In genomic region chrX:11452846-11453391, dm6 we compare ENCODE assay signal across 1 fruit fly cellular context.
TF ChIP-seq lines count a peak whose summit lies in the region.

No protein-coding gene starts in this region.

TF ChIP-seq in whole organism, embryonic, 481 proteins besides CTCF, POLR2A, EP300 and RAD21 (continued from another document and continues in another):
- TF ChIP-seq CG8089 (GFP tag; optimal IDR thresholded peaks at IDR 0.05; lab: Kevin White, UChicago), result peak; percentile 50
- peak; percentile 88 for TF ChIP-seq lab (GFP tag; optimal IDR thresholded peaks at IDR 0.05; lab: Kevin White, UChicago)
- peak; percentile 84 for TF ChIP-seq CG14014 (GFP tag; IDR thresholded peaks at IDR 0.05; lab: Robert Waterston, UW)
- TF ChIP-seq slbo (GFP tag; IDR thresholded peaks at IDR 0.05; lab: Robert Waterston, UW), result peak; percentile 81
- TF ChIP-seq CG9437 (GFP tag; optimal IDR thresholded peaks at IDR 0.05; lab: Kevin White, UChicago), result peak; percentile 33
- TF ChIP-seq MTF-1 (GFP tag; optimal IDR thresholded peaks at IDR 0.05; lab: Kevin White, UChicago; ENCODE audit: borderline replicate concordance), result no peak
- TF ChIP-seq CG15269 (tag; optimal IDR thresholded peaks at IDR 0.05; lab: Kevin White, UChicago), result peak; percentile 72
- peak; percentile 60; the same call in 1 of the 2 replicates for TF ChIP-seq CG31441 (GFP tag; IDR thresholded peaks at IDR 0.05; lab: Robert Waterston, UW)
- peak; percentile 63 for TF ChIP-seq zen (tag; optimal IDR thresholded peaks at IDR 0.05; lab: Kevin White, UChicago)
- 0 out of 2 replicates have a peak, but pooled peaks have one; percentile 25 for TF ChIP-seq gt (GFP tag; IDR thresholded peaks at IDR 0.05; lab: Robert Waterston, UW)
- peak; percentile 88 for TF ChIP-seq Ptx1 (GFP tag; IDR thresholded peaks at IDR 0.05; lab: Robert Waterston, UW)
- peak; percentile 66 for TF ChIP-seq kay (GFP tag; optimal IDR thresholded peaks at IDR 0.05; lab: Kevin White, UChicago)
- no peak for TF ChIP-seq cato (GFP tag; optimal IDR thresholded peaks at IDR 0.05; lab: Kevin White, UChicago; ENCODE audit: borderline replicate concordance)
- no peak for TF ChIP-seq crol (GFP tag; IDR thresholded peaks at IDR 0.05; lab: Robert Waterston, UW)
- TF ChIP-seq CG14050 (GFP tag; IDR thresholded peaks at IDR 0.05; lab: Robert Waterston, UW), result peak; percentile 82
- TF ChIP-seq CG31388 (GFP tag; optimal IDR thresholded peaks at IDR 0.05; lab: Kevin White, UChicago), result no peak
- TF ChIP-seq dysf (GFP tag; IDR thresholded peaks at IDR 0.05; lab: Robert Waterston, UW), result peak; percentile 85
- TF ChIP-seq Hsf (GFP tag; optimal IDR thresholded peaks at IDR 0.05; lab: Kevin White, UChicago), result peak; percentile 77
- peak; percentile 76 for TF ChIP-seq CG9727 (GFP tag; optimal IDR thresholded peaks at IDR 0.05; lab: Kevin White, UChicago)
- TF ChIP-seq sr (GFP tag; IDR thresholded peaks at IDR 0.05; lab: Robert Waterston, UW), result peak; percentile 75
- TF ChIP-seq slou (GFP tag; optimal IDR thresholded peaks at IDR 0.05; lab: Kevin White, UChicago), result peak; percentile 53
- TF ChIP-seq sens (GFP tag; lab: Kevin White, UChicago), result peak; percentile 97
- TF ChIP-seq CG11723 (GFP tag; optimal IDR thresholded peaks at IDR 0.05; lab: Kevin White, UChicago), result peak; percentile 63
- TF ChIP-seq CG18764 (GFP tag; optimal IDR thresholded peaks at IDR 0.05; lab: Kevin White, UChicago), result peak; percentile 43
- no peak for TF ChIP-seq tup (GFP tag; optimal IDR thresholded peaks at IDR 0.05; lab: Kevin White, UChicago)
- peak; percentile 69 for TF ChIP-seq CG13424 (tag; optimal IDR thresholded peaks at IDR 0.05; lab: Kevin White, UChicago)
- peak; percentile 74; the same call in 2 of the 3 replicates for TF ChIP-seq C15 (GFP tag; IDR thresholded peaks at IDR 0.05; lab: Robert Waterston, UW)
- no peak for TF ChIP-seq gcm2 (GFP tag; optimal IDR thresholded peaks at IDR 0.05; lab: Kevin White, UChicago)
- peak; percentile 74 for TF ChIP-seq CG16863 (GFP tag; optimal IDR thresholded peaks at IDR 0.05; lab: Kevin White, UChicago)
- peak; percentile 65 for TF ChIP-seq CG10959 (GFP tag; IDR thresholded peaks at IDR 0.05; lab: Robert Waterston, UW)
- peak; percentile 36; the same call in 1 of the 2 replicates for TF ChIP-seq gsb (GFP tag; IDR thresholded peaks at IDR 0.05; lab: Robert Waterston, UW)
- TF ChIP-seq CG4360 (GFP tag; IDR thresholded peaks at IDR 0.05; lab: Robert Waterston, UW), result peak; percentile 89
- peak; percentile 88 for TF ChIP-seq CG34422 (GFP tag; IDR thresholded peaks at IDR 0.05; lab: Robert Waterston, UW)
- peak; percentile 83 for TF ChIP-seq CG11456 (GFP tag; IDR thresholded peaks at IDR 0.05; lab: Robert Waterston, UW)
- peak; percentile 32 for TF ChIP-seq sd (tag; optimal IDR thresholded peaks at IDR 0.05; lab: Kevin White, UChicago)
- TF ChIP-seq Neu2 (GFP tag; optimal IDR thresholded peaks at IDR 0.05; lab: Kevin White, UChicago; ENCODE audit: borderline replicate concordance), result no peak
- TF ChIP-seq Fer3 (tag; optimal IDR thresholded peaks at IDR 0.05; lab: Kevin White, UChicago), result peak; percentile 63
- TF ChIP-seq Dref (GFP tag; IDR thresholded peaks at IDR 0.05; lab: Robert Waterston, UW), result no peak
- TF ChIP-seq so (GFP tag; IDR thresholded peaks at IDR 0.05; lab: Robert Waterston, UW), result peak; percentile 87
- peak; percentile 60 for TF ChIP-seq D19A (tag; optimal IDR thresholded peaks at IDR 0.05; lab: Kevin White, UChicago)
- no peak for TF ChIP-seq sqz (GFP tag; optimal IDR thresholded peaks at IDR 0.05; lab: Kevin White, UChicago)
- TF ChIP-seq CG32767 (GFP tag; IDR thresholded peaks at IDR 0.05; lab: Robert Waterston, UW), result peak; percentile 79; the same call in 1 of the 2 replicates
- TF ChIP-seq MESR4 (GFP tag; optimal IDR thresholded peaks at IDR 0.05; lab: Kevin White, UChicago), result peak; percentile 15
- TF ChIP-seq dati (GFP tag; IDR thresholded peaks at IDR 0.05; lab: Robert Waterston, UW), result peak; percentile 64; the same call in 1 of the 2 replicates
- TF ChIP-seq CG18619 (GFP tag; optimal IDR thresholded peaks at IDR 0.05; lab: Kevin White, UChicago), result peak; percentile 58
- peak; percentile 67 for TF ChIP-seq fd96Cb (tag; optimal IDR thresholded peaks at IDR 0.05; lab: Kevin White, UChicago)
- peak; percentile 57 for TF ChIP-seq ssp (GFP tag; IDR thresholded peaks at IDR 0.05; lab: Robert Waterston, UW)
- peak; percentile 49 for TF ChIP-seq corto (GFP tag; optimal IDR thresholded peaks at IDR 0.05; lab: Kevin White, UChicago)
- no peak for TF ChIP-seq CG1647 (GFP tag; optimal IDR thresholded peaks at IDR 0.05; lab: Kevin White, UChicago)
- TF ChIP-seq CG13123 (GFP tag; optimal IDR thresholded peaks at IDR 0.05; lab: Kevin White, UChicago), result peak; percentile 7
- TF ChIP-seq Fer1 (GFP tag; optimal IDR thresholded peaks at IDR 0.05; lab: Kevin White, UChicago), result peak; percentile 84
- peak; percentile 37 for TF ChIP-seq Dek (tag; optimal IDR thresholded peaks at IDR 0.05; lab: Kevin White, UChicago)
- TF ChIP-seq pros (GFP tag; optimal IDR thresholded peaks at IDR 0.05; lab: Kevin White, UChicago), result no peak
- TF ChIP-seq Lim3 (GFP tag; IDR thresholded peaks at IDR 0.05; lab: Robert Waterston, UW), result peak; percentile 57; the same call in 1 of the 2 replicates
- TF ChIP-seq CG2712 (tag; optimal IDR thresholded peaks at IDR 0.05; lab: Kevin White, UChicago), result peak; percentile 78
- 0 out of 3 replicates have a peak, but pooled peaks have one; percentile 37 for TF ChIP-seq hb (GFP tag; IDR thresholded peaks at IDR 0.05; lab: Robert Waterston, UW; ENCODE audit: partially characterized antibody)
- peak; percentile 30 for TF ChIP-seq CG12236 (GFP tag; optimal IDR thresholded peaks at IDR 0.05; lab: Kevin White, UChicago)
- TF ChIP-seq CG15011 (GFP tag; optimal IDR thresholded peaks at IDR 0.05; lab: Kevin White, UChicago), result peak; percentile 13
- peak; percentile 57 for TF ChIP-seq Ets97D (GFP tag; optimal IDR thresholded peaks at IDR 0.05; lab: Kevin White, UChicago)
- TF ChIP-seq wor (GFP tag; IDR thresholded peaks at IDR 0.05; lab: Robert Waterston, UW), result peak; percentile 76
- peak; percentile 78 for TF ChIP-seq org-1 (GFP tag; optimal IDR thresholded peaks at IDR 0.05; lab: Kevin White, UChicago)
- peak; percentile 85 for TF ChIP-seq CG7839 (tag; optimal IDR thresholded peaks at IDR 0.05; lab: Kevin White, UChicago)
- 0 out of 2 replicates have a peak, but pooled peaks have one; percentile 10 for TF ChIP-seq toy (GFP tag; IDR thresholded peaks at IDR 0.05; lab: Robert Waterston, UW)
- peak; percentile 39; the same call in 1 of the 2 replicates for TF ChIP-seq klu (GFP tag; IDR thresholded peaks at IDR 0.05; lab: Robert Waterston, UW)
- TF ChIP-seq ind (GFP tag; optimal IDR thresholded peaks at IDR 0.05; lab: Kevin White, UChicago), result peak; percentile 71
- TF ChIP-seq lbe (GFP tag; optimal IDR thresholded peaks at IDR 0.05; lab: Kevin White, UChicago), result no peak
- peak; percentile 70 for TF ChIP-seq sim (GFP tag; IDR thresholded peaks at IDR 0.05; lab: Robert Waterston, UW)
- peak; percentile 45 to 78 for TF ChIP-seq Hr51 (GFP tag; optimal IDR thresholded peaks at IDR 0.05; lab: Kevin White, UChicago)
- TF ChIP-seq sob (GFP tag; IDR thresholded peaks at IDR 0.05; lab: Robert Waterston, UW), result peak; percentile 78
- TF ChIP-seq CG16779 (GFP tag; IDR thresholded peaks at IDR 0.05; lab: Robert Waterston, UW), result peak; percentile 43; the same call in 1 of the 2 replicates
- peak; percentile 44 for TF ChIP-seq dmrt11E (tag; optimal IDR thresholded peaks at IDR 0.05; lab: Kevin White, UChicago)
- TF ChIP-seq Dp (GFP tag; optimal IDR thresholded peaks at IDR 0.05; lab: Kevin White, UChicago), result no peak
- peak; percentile 75 for TF ChIP-seq CG8924 (tag; optimal IDR thresholded peaks at IDR 0.05; lab: Kevin White, UChicago)
- TF ChIP-seq B-H1 (GFP tag; IDR thresholded peaks at IDR 0.05; lab: Robert Waterston, UW), result peak; percentile 82
- TF ChIP-seq sima (GFP tag; optimal IDR thresholded peaks at IDR 0.05; lab: Kevin White, UChicago), result peak; percentile 43
- no peak for TF ChIP-seq yki (optimal IDR thresholded peaks at IDR 0.05; lab: Kevin White, UChicago)
- TF ChIP-seq eyg (GFP tag; optimal IDR thresholded peaks at IDR 0.05; lab: Kevin White, UChicago), result peak; percentile 65
- TF ChIP-seq CG6813 (GFP tag; optimal IDR thresholded peaks at IDR 0.05; lab: Kevin White, UChicago), result peak; percentile 73
- TF ChIP-seq CG7963 (GFP tag; IDR thresholded peaks at IDR 0.05; lab: Robert Waterston, UW; ENCODE audit: partially characterized antibody), result no peak
- no peak for TF ChIP-seq B-H2 (GFP tag; optimal IDR thresholded peaks at IDR 0.05; lab: Kevin White, UChicago)
- TF ChIP-seq p53 (GFP tag; optimal IDR thresholded peaks at IDR 0.05; lab: Kevin White, UChicago), result no peak
- TF ChIP-seq Adf1 (GFP tag; IDR thresholded peaks at IDR 0.05; lab: Robert Waterston, UW), result peak; percentile 52
- no peak for TF ChIP-seq nerfin-2 (GFP tag; IDR thresholded peaks at IDR 0.05; lab: Robert Waterston, UW; ENCODE audit: partially characterized antibody)
- TF ChIP-seq nau (GFP tag; optimal IDR thresholded peaks at IDR 0.05; lab: Kevin White, UChicago), result peak; percentile 55
- peak; percentile 58 for TF ChIP-seq CG1832 (GFP tag; optimal IDR thresholded peaks at IDR 0.05; lab: Kevin White, UChicago)
- peak; percentile 60 for TF ChIP-seq Oli (tag; optimal IDR thresholded peaks at IDR 0.05; lab: Kevin White, UChicago)
- TF ChIP-seq CG1529 (GFP tag; optimal IDR thresholded peaks at IDR 0.05; lab: Kevin White, UChicago), result peak; percentile 35
- TF ChIP-seq knrl (GFP tag; IDR thresholded peaks at IDR 0.05; lab: Robert Waterston, UW; ENCODE audit: partially characterized antibody), result peak; percentile 31; the same call in 1 of the 3 replicates
- TF ChIP-seq CG13624 (GFP tag; optimal IDR thresholded peaks at IDR 0.05; lab: Kevin White, UChicago), result peak; percentile 72
- no peak for TF ChIP-seq zf30C (GFP tag; optimal IDR thresholded peaks at IDR 0.05; lab: Kevin White, UChicago)
- peak in 1 of 2 experiments; percentile 39 for TF ChIP-seq Eip74EF (GFP tag; optimal IDR thresholded peaks at IDR 0.05; lab: Kevin White, UChicago)
- TF ChIP-seq caup (GFP tag; optimal IDR thresholded peaks at IDR 0.05; lab: Kevin White, UChicago; ENCODE audit: severe bottlenecking), result peak; percentile 77
- peak; percentile 89 for TF ChIP-seq zfh1 (GFP tag; IDR thresholded peaks at IDR 0.05; lab: Robert Waterston, UW)
- TF ChIP-seq CG2875 (GFP tag; optimal IDR thresholded peaks at IDR 0.05; lab: Kevin White, UChicago), result peak; percentile 62
- peak; percentile 70 for TF ChIP-seq Blimp-1 (GFP tag; optimal IDR thresholded peaks at IDR 0.05; lab: Kevin White, UChicago)
- TF ChIP-seq CG2678 (tag; optimal IDR thresholded peaks at IDR 0.05; lab: Kevin White, UChicago), result peak; percentile 83
- TF ChIP-seq CG7556 (GFP tag; optimal IDR thresholded peaks at IDR 0.05; lab: Kevin White, UChicago), result peak; percentile 76
- peak; percentile 53 for TF ChIP-seq CHES-1-like (GFP tag; optimal IDR thresholded peaks at IDR 0.05; lab: Kevin White, UChicago)
- no peak for TF ChIP-seq Stat92E (GFP tag; optimal IDR thresholded peaks at IDR 0.05; lab: Kevin White, UChicago)
- peak; percentile 66 for TF ChIP-seq al (GFP tag; IDR thresholded peaks at IDR 0.05; lab: Robert Waterston, UW)
- TF ChIP-seq CG31365 (tag; optimal IDR thresholded peaks at IDR 0.05; lab: Kevin White, UChicago), result peak; percentile 34
- TF ChIP-seq Abd-B (GFP tag; optimal IDR thresholded peaks at IDR 0.05; lab: Kevin White, UChicago), result peak; percentile 65
- peak; percentile 68 to 76 for TF ChIP-seq bsh (GFP tag; optimal IDR thresholded peaks at IDR 0.05; lab: Kevin White, UChicago)
- TF ChIP-seq Nf-YA (GFP tag; IDR thresholded peaks at IDR 0.05; lab: Robert Waterston, UW), result peak; percentile 52; the same call in 1 of the 2 replicates
- TF ChIP-seq Ravus (GFP tag; IDR thresholded peaks at IDR 0.05; lab: Robert Waterston, UW), result peak; percentile 45
- no peak for TF ChIP-seq hth (optimal IDR thresholded peaks at IDR 0.05; lab: Kevin White, UChicago)
- TF ChIP-seq btn (GFP tag; optimal IDR thresholded peaks at IDR 0.05; lab: Kevin White, UChicago), result peak; percentile 53
- TF ChIP-seq zen2 (GFP tag; IDR thresholded peaks at IDR 0.05; lab: Robert Waterston, UW; ENCODE audit: partially characterized antibody), result no peak
- TF ChIP-seq Oaz (GFP tag; IDR thresholded peaks at IDR 0.05; lab: Robert Waterston, UW), result peak; percentile 57; the same call in 1 of the 2 replicates
- no peak for TF ChIP-seq BEAF-32 (GFP tag; optimal IDR thresholded peaks at IDR 0.05; lab: Kevin White, UChicago)
- TF ChIP-seq CG3995 (GFP tag; optimal IDR thresholded peaks at IDR 0.05; lab: Kevin White, UChicago), result no peak
- TF ChIP-seq disco-r (GFP tag; optimal IDR thresholded peaks at IDR 0.05; lab: Kevin White, UChicago), result peak; percentile 62
- no peak for TF ChIP-seq CG7271 (tag; optimal IDR thresholded peaks at IDR 0.05; lab: Kevin White, UChicago)
- peak; percentile 76 to 86 for TF ChIP-seq Pdp1 (GFP tag; optimal IDR thresholded peaks at IDR 0.05; lab: Kevin White, UChicago)
- peak; percentile 35 for TF ChIP-seq Atf-2 (GFP tag; optimal IDR thresholded peaks at IDR 0.05; lab: Kevin White, UChicago)
- TF ChIP-seq CG9876 (GFP tag; optimal IDR thresholded peaks at IDR 0.05; lab: Kevin White, UChicago), result no peak
- TF ChIP-seq onecut (GFP tag; IDR thresholded peaks at IDR 0.05; lab: Robert Waterston, UW), result peak; percentile 71
- TF ChIP-seq h (optimal IDR thresholded peaks at IDR 0.05; lab: Kevin White, UChicago), result no peak
- peak; percentile 57 for TF ChIP-seq stwl (tag; optimal IDR thresholded peaks at IDR 0.05; lab: Kevin White, UChicago)
- TF ChIP-seq Xbp1 (GFP tag; optimal IDR thresholded peaks at IDR 0.05; lab: Kevin White, UChicago), result peak; percentile 76
- TF ChIP-seq CG4617 (GFP tag; optimal IDR thresholded peaks at IDR 0.05; lab: Kevin White, UChicago; ENCODE audit: borderline replicate concordance), result peak; percentile 29
- peak; percentile 73 for TF ChIP-seq CG14667 (GFP tag; IDR thresholded peaks at IDR 0.05; lab: Robert Waterston, UW)
- TF ChIP-seq CG6689 (GFP tag; IDR thresholded peaks at IDR 0.05; lab: Robert Waterston, UW), result peak; percentile 83
- peak; percentile 70 for TF ChIP-seq CG17829 (tag; optimal IDR thresholded peaks at IDR 0.05; lab: Kevin White, UChicago)
- TF ChIP-seq GATAe (GFP tag; conservative IDR thresholded peaks at IDR 0.05; lab: Robert Waterston, UW), result no peak
- TF ChIP-seq CG3281 (GFP tag; optimal IDR thresholded peaks at IDR 0.05; lab: Kevin White, UChicago), result peak; percentile 63
- TF ChIP-seq Side (GFP tag; optimal IDR thresholded peaks at IDR 0.05; lab: Kevin White, UChicago), result peak; percentile 78
- TF ChIP-seq NC2α (GFP tag; optimal IDR thresholded peaks at IDR 0.05; lab: Kevin White, UChicago), result peak; percentile 17
- peak; percentile 74 to 79 for TF ChIP-seq dpn (GFP tag; optimal IDR thresholded peaks at IDR 0.05; lab: Kevin White, UChicago)
